Fruit fly (Drosophila melanogaster): ENCODE results near the gene rg.

dm6 chrX:5051049-5051448 is 34.5 kb upstream of the rg start:
- TF ChIP-seq bsh (GFP tag; optimal IDR thresholded peaks at IDR 0.05): peak in 1 of 2 experiments; percentile 70
- no peak for TF ChIP-seq CG30403 (GFP tag; optimal IDR thresholded peaks at IDR 0.05)
- no peak for TF ChIP-seq Hsf (GFP tag; optimal IDR thresholded peaks at IDR 0.05)
- no peak for TF ChIP-seq cad (GFP tag; optimal IDR thresholded peaks at IDR 0.05)
- TF ChIP-seq CG4424 (GFP tag; optimal IDR thresholded peaks at IDR 0.05): no peak
- TF ChIP-seq CG7786 (GFP tag; optimal IDR thresholded peaks at IDR 0.05): no peak
- TF ChIP-seq twi (tag; optimal IDR thresholded peaks at IDR 0.05): no peak
- TF ChIP-seq lola (GFP tag; optimal IDR thresholded peaks at IDR 0.05): no peak
- TF ChIP-seq CG12659 (GFP tag; optimal IDR thresholded peaks at IDR 0.05): no peak
- TF ChIP-seq ken (GFP tag; IDR thresholded peaks at IDR 0.05): no peak

Measured in whole organism, embryonic.